Fruit fly (Drosophila melanogaster): ENCODE results near the gene Edem2.

Edem2 gene

dm6 chr2L:13222225-13222648, 30.2 kb downstream of the Edem2 start, which contains the start of the genes Ski6 and CG16812 (continued):
- TF ChIP-seq CG12155 (GFP tag; optimal IDR thresholded peaks at IDR 0.05) (peak; percentile 77), CG2202 (tag; optimal IDR thresholded peaks at IDR 0.05) (peak; percentile 43), yki (optimal IDR thresholded peaks at IDR 0.05) (no peak), CG7839 (tag; optimal IDR thresholded peaks at IDR 0.05) (no peak), CG13424 (tag; optimal IDR thresholded peaks at IDR 0.05) (peak; percentile 85), CG6813 (GFP tag; optimal IDR thresholded peaks at IDR 0.05) (no peak), cg (GFP tag; optimal IDR thresholded peaks at IDR 0.05) (no peak), Asciz (GFP tag; optimal IDR thresholded peaks at IDR 0.05) (no peak), CrebB (tag; optimal IDR thresholded peaks at IDR 0.05) (peak; percentile 66), NC2α (GFP tag; optimal IDR thresholded peaks at IDR 0.05) (no peak), CG12659 (GFP tag; optimal IDR thresholded peaks at IDR 0.05) (peak; percentile 82), odd (GFP tag; optimal IDR thresholded peaks at IDR 0.05) (no peak), chn (GFP tag; optimal IDR thresholded peaks at IDR 0.05) (peak; percentile 35), eyg (GFP tag; optimal IDR thresholded peaks at IDR 0.05) (no peak), gro (GFP tag; optimal IDR thresholded peaks at IDR 0.05) (no peak), pho (GFP tag; optimal IDR thresholded peaks at IDR 0.05) (peak; percentile 50), CG30403 (GFP tag; optimal IDR thresholded peaks at IDR 0.05) (peak; percentile 83), hb (GFP tag; IDR thresholded peaks at IDR 0.05; ENCODE audit: partially characterized antibody) (no peak), CG9215 (GFP tag; IDR thresholded peaks at IDR 0.05) (peak; percentile 50), CG8281 (tag; optimal IDR thresholded peaks at IDR 0.05) (no peak), CG12071 (GFP tag; optimal IDR thresholded peaks at IDR 0.05) (no peak), Gug (GFP tag; IDR thresholded peaks at IDR 0.05) (no peak), CG12219 (GFP tag; optimal IDR thresholded peaks at IDR 0.05) (no peak), unc-4 (GFP tag; IDR thresholded peaks at IDR 0.05; ENCODE audit: partially characterized antibody) (peak; percentile 61), Sry-β (GFP tag; optimal IDR thresholded peaks at IDR 0.05) (no peak), HLH3B (GFP tag; IDR thresholded peaks at IDR 0.05) (peak; percentile 64), D19A (tag; optimal IDR thresholded peaks at IDR 0.05) (no peak), tap (tag; optimal IDR thresholded peaks at IDR 0.05) (no peak), Dip2 (GFP tag; IDR thresholded peaks at IDR 0.05) (no peak), CG17912 (GFP tag; optimal IDR thresholded peaks at IDR 0.05) (no peak), Side (GFP tag; optimal IDR thresholded peaks at IDR 0.05) (no peak), CG9609 (GFP tag; optimal IDR thresholded peaks at IDR 0.05) (no peak), CG7745 (tag; optimal IDR thresholded peaks at IDR 0.05) (no peak), tup (GFP tag; optimal IDR thresholded peaks at IDR 0.05) (no peak), CG7987 (GFP tag; optimal IDR thresholded peaks at IDR 0.05) (no peak), CG2875 (GFP tag; optimal IDR thresholded peaks at IDR 0.05) (no peak), CG12942 (GFP tag; optimal IDR thresholded peaks at IDR 0.05) (peak; percentile 60), Hmr (GFP tag; optimal IDR thresholded peaks at IDR 0.05) (peak; percentile 71), CG17359 (tag; optimal IDR thresholded peaks at IDR 0.05) (peak; percentile 78), Mrtf (GFP tag; IDR thresholded peaks at IDR 0.05) (no peak), knrl (GFP tag; IDR thresholded peaks at IDR 0.05; ENCODE audit: partially characterized antibody) (no peak), tin (GFP tag; optimal IDR thresholded peaks at IDR 0.05) (peak; percentile 66), CG4328 (GFP tag; optimal IDR thresholded peaks at IDR 0.05) (no peak), Dek (tag; optimal IDR thresholded peaks at IDR 0.05) (peak; percentile 70), CG15514 (GFP tag; optimal IDR thresholded peaks at IDR 0.05) (peak; percentile 51), Ets65A (GFP tag) (peak; percentile 79), disco-r (GFP tag; optimal IDR thresholded peaks at IDR 0.05) (no peak), CG3281 (GFP tag; optimal IDR thresholded peaks at IDR 0.05) (no peak), CG6854 (GFP tag; optimal IDR thresholded peaks at IDR 0.05) (no peak), klu (GFP tag; IDR thresholded peaks at IDR 0.05) (peak; percentile 8; the same call in 1 of the 2 replicates), CG1602 (GFP tag; optimal IDR thresholded peaks at IDR 0.05) (peak; percentile 60)
